Fruit fly (Drosophila melanogaster) whole organism, embryonic: ENCODE measurements around the gene p24-1.

Experiments used
- Antp ChIP-seq: fragments of 200-800 bp; sonication (Bioruptor generic); optimal IDR thresholded peaks from 3 replicates; lab custom pipeline; 2016; ENCODE audit warnings: missing biosample characterization, missing genetic modification characterization
- CG11247 ChIP-seq: fragments of 200-800 bp; sonication (Bioruptor generic); IDR thresholded peaks from 2 replicates; pipeline ENCODE4 v1.3.6; 2022; ENCODE audit warnings: missing biosample characterization, missing genetic modification characterization
- CG14710 ChIP-seq: fragments of 200-800 bp; sonication (Bioruptor generic); optimal IDR thresholded peaks from 3 replicates; lab custom pipeline; 2019; ENCODE audit warnings: missing biosample characterization, mild to moderate bottlenecking, missing genetic modification characterization, moderate library complexity
- CG17385 ChIP-seq: fragments of 200-800 bp; sonication (Bioruptor generic); optimal IDR thresholded peaks from 3 replicates; lab custom pipeline; 2018; ENCODE audit warnings: missing biosample characterization, mild to moderate bottlenecking, missing genetic modification characterization
- CG1792 ChIP-seq: fragments of 200-800 bp; sonication (Bioruptor generic); optimal IDR thresholded peaks from 2 replicates; lab custom pipeline; 2016; ENCODE audit warnings: missing biosample characterization, missing genetic modification characterization
- CG30020 ChIP-seq: fragments of 200-800 bp; optimal IDR thresholded peaks from 2 replicates; lab custom pipeline; 2019; ENCODE audit warnings: missing biosample characterization, mild to moderate bottlenecking, missing genetic modification characterization, moderate library complexity
- CG3065 ChIP-seq: fragments of 200-800 bp; sonication (Bioruptor generic); optimal IDR thresholded peaks from 2 replicates; lab custom pipeline; 2016; ENCODE audit warnings: missing biosample characterization, missing genetic modification characterization
- CG34422 ChIP-seq: fragments of 200-800 bp; sonication (Bioruptor generic); IDR thresholded peaks from 3 replicates; pipeline ENCODE4 v1.3.6; 2022; ENCODE audit warnings: missing biosample characterization, missing genetic modification characterization
- CG3726 ChIP-seq: fragments of 200-800 bp; sonication (Bioruptor generic); IDR thresholded peaks from 3 replicates; pipeline ENCODE4, ENCODE4 v1.3.6; 2022; ENCODE audit warnings: missing biosample characterization, missing genetic modification characterization
- CG3847 ChIP-seq: fragments of 200-800 bp; sonication (Bioruptor generic); IDR thresholded peaks from 2 replicates; pipeline ENCODE4 v1.3.6; 2022; ENCODE audit warnings: missing biosample characterization, missing genetic modification characterization
- CG4360 ChIP-seq: fragments of 200-800 bp; sonication (Bioruptor generic); IDR thresholded peaks from 2 replicates; pipeline ENCODE4 v1.3.6; 2022; ENCODE audit warnings: missing biosample characterization, missing genetic modification characterization
- CG5245 ChIP-seq: fragments of 200-800 bp; sonication (Bioruptor generic); optimal IDR thresholded peaks from 3 replicates; lab custom pipeline; 2016; ENCODE audit warnings: missing biosample characterization, missing genetic modification characterization
- CG5953 ChIP-seq: fragments of 200-800 bp; sonication (Bioruptor generic); IDR thresholded peaks from 2 replicates; pipeline ENCODE4 v1.3.6; 2022; ENCODE audit warnings: missing biosample characterization, missing genetic modification characterization
- CG6689 ChIP-seq: fragments of 200-800 bp; sonication (Bioruptor generic); IDR thresholded peaks from 2 replicates; pipeline ENCODE4 v1.3.6; 2022; ENCODE audit warnings: missing biosample characterization, missing genetic modification characterization
- CG6765 ChIP-seq: fragments of 200-800 bp; sonication (Bioruptor generic); optimal IDR thresholded peaks from 3 replicates; lab custom pipeline; 2017; ENCODE audit warnings: missing biosample characterization, mild to moderate bottlenecking, missing genetic modification characterization
- CG8478 ChIP-seq: fragments of >200 bp; optimal IDR thresholded peaks from 2 replicates; lab custom pipeline; 2018
- CTCF ChIP-seq: fragments of 200-800 bp; sonication (Bioruptor generic); optimal IDR thresholded peaks from 2 replicates; lab custom pipeline; 2017; ENCODE audit warnings: missing biosample characterization, mild to moderate bottlenecking, missing genetic modification characterization, moderate library complexity
- Dad ChIP-seq: fragments of 200-800 bp; sonication (Bioruptor generic); optimal IDR thresholded peaks from 3 replicates; lab custom pipeline; 2016; ENCODE audit warnings: missing biosample characterization, missing genetic modification characterization
- Doc3 ChIP-seq: fragments of 200-800 bp; sonication (Bioruptor generic); IDR thresholded peaks from 3 replicates; pipeline ENCODE4 v1.3.6; 2022; ENCODE audit warnings: missing biosample characterization, missing genetic modification characterization; ENCODE audit not compliant: partially characterized antibody
- Drgx ChIP-seq: fragments of 200-800 bp; sonication (Bioruptor generic); IDR thresholded peaks from 2 replicates; pipeline ENCODE4 v1.3.6; 2022; ENCODE audit warnings: missing biosample characterization, missing genetic modification characterization
- E2f2 ChIP-seq: fragments of 200-800 bp; sonication (Bioruptor generic); IDR thresholded peaks from 2 replicates; pipeline ENCODE4 v1.3.6; 2022; ENCODE audit warnings: missing biosample characterization, missing genetic modification characterization
- Eip74EF ChIP-seq, 2 experiments: fragments of 200-800 bp in 1 of 2; fragments of >200 bp in 1 of 2; sonication (Bioruptor generic) in 1 of 2; optimal IDR thresholded peaks; 2 replicates each; lab custom pipeline; 2017 to 2019; ENCODE audit warnings: missing biosample characterization in 2 of 2, missing genetic modification characterization in 2 of 2, mild to moderate bottlenecking in 1 of 2, moderate library complexity in 1 of 2
- Fer1 ChIP-seq: fragments of 200-800 bp; sonication (Bioruptor generic); optimal IDR thresholded peaks from 2 replicates; lab custom pipeline; 2017; ENCODE audit warnings: missing biosample characterization, mild to moderate bottlenecking, missing genetic modification characterization
- Fer3 ChIP-seq: fragments of 200-800 bp; sonication (Bioruptor generic); optimal IDR thresholded peaks from 2 replicates; lab custom pipeline; 2018; ENCODE audit warnings: missing biosample characterization, mild to moderate bottlenecking, missing genetic modification characterization, moderate library complexity
- HmgZ ChIP-seq: fragments of 200-800 bp; sonication (Bioruptor generic); optimal IDR thresholded peaks from 2 replicates; lab custom pipeline; 2018; ENCODE audit warnings: missing biosample characterization, mild to moderate bottlenecking, missing genetic modification characterization
- Hmx ChIP-seq: fragments of 200-800 bp; sonication (Bioruptor generic); optimal IDR thresholded peaks from 2 replicates; lab custom pipeline; 2016; ENCODE audit warnings: missing biosample characterization, missing genetic modification characterization
- Oaz ChIP-seq: fragments of 200-800 bp; sonication (Bioruptor generic); IDR thresholded peaks from 2 replicates; pipeline ENCODE4 v1.3.6; 2022; ENCODE audit warnings: missing biosample characterization, missing genetic modification characterization
- Oli ChIP-seq: fragments of 200-800 bp; sonication (Bioruptor generic); optimal IDR thresholded peaks from 2 replicates; lab custom pipeline; 2018; ENCODE audit warnings: missing biosample characterization, mild to moderate bottlenecking, missing genetic modification characterization, moderate library complexity
- Side ChIP-seq: fragments of 200-800 bp; sonication (Bioruptor generic); optimal IDR thresholded peaks from 2 replicates; lab custom pipeline; 2016; ENCODE audit warnings: missing biosample characterization, missing genetic modification characterization
- Sox102F ChIP-seq: fragments of 200-800 bp; sonication (Bioruptor generic); optimal IDR thresholded peaks from 2 replicates; lab custom pipeline; 2018; ENCODE audit warnings: missing biosample characterization, mild to moderate bottlenecking, missing genetic modification characterization, moderate library complexity
- Ssrp ChIP-seq: fragments of 200-800 bp; sonication (Bioruptor generic); optimal IDR thresholded peaks from 2 replicates; lab custom pipeline; 2018; ENCODE audit warnings: missing biosample characterization, mild to moderate bottlenecking, missing genetic modification characterization, moderate library complexity
- ash1 ChIP-seq: fragments of 200-800 bp; sonication (Bioruptor generic); optimal IDR thresholded peaks from 2 replicates; lab custom pipeline; 2018; ENCODE audit warnings: missing biosample characterization, mild to moderate bottlenecking, missing genetic modification characterization
- chif ChIP-seq, 2 experiments: fragments of 200-800 bp; sonication (Bioruptor generic); optimal IDR thresholded peaks; 3 replicates each; lab custom pipeline; 2016; ENCODE audit warnings: missing biosample characterization in 2 of 2, missing genetic modification characterization in 2 of 2
- crp ChIP-seq, 2 experiments: fragments of 200-800 bp; sonication (Bioruptor generic); optimal IDR thresholded peaks; 2 replicates in 1 of 2; 3 replicates in 1 of 2; lab custom pipeline; 2017; ENCODE audit warnings: missing biosample characterization in 2 of 2, missing genetic modification characterization in 2 of 2, mild to moderate bottlenecking in 1 of 2, moderate library complexity in 1 of 2
- cwo ChIP-seq: fragments of 200-800 bp; sonication (Bioruptor generic); optimal IDR thresholded peaks from 3 replicates; lab custom pipeline; 2017; ENCODE audit warnings: missing biosample characterization, missing genetic modification characterization, mild to moderate bottlenecking, moderate library complexity, missing genetic modification reagents
- fd64A ChIP-seq: fragments of 200-800 bp; sonication (Bioruptor generic); optimal IDR thresholded peaks from 3 replicates; lab custom pipeline; 2018; ENCODE audit warnings: missing biosample characterization, mild to moderate bottlenecking, missing genetic modification characterization
- gce ChIP-seq: fragments of 200-800 bp; sonication (Bioruptor generic); IDR thresholded peaks from 3 replicates; pipeline ENCODE4 v1.3.6; 2022; ENCODE audit warnings: missing biosample characterization, missing genetic modification characterization
- gfzf ChIP-seq: fragments of 200-800 bp; sonication (Bioruptor generic); optimal IDR thresholded peaks from 2 replicates; lab custom pipeline; 2016; ENCODE audit warnings: missing biosample characterization, mild to moderate bottlenecking, missing genetic modification characterization, moderate library complexity
- hkb ChIP-seq, 2 experiments: fragments of 200-800 bp in 1 of 2; fragments of >200 bp in 1 of 2; sonication (Bioruptor generic) in 1 of 2; IDR thresholded peaks in 1 of 2; optimal IDR thresholded peaks in 1 of 2; 2 replicates each; pipeline versions ENCODE4 v1.3.6 to Lab custom; 2017 to 2022; ENCODE audit warnings: missing biosample characterization in 1 of 2, missing genetic modification characterization in 1 of 2
- insv ChIP-seq, 2 experiments: fragments of 200-800 bp; sonication (Bioruptor generic); optimal IDR thresholded peaks; 3 replicates each; lab custom pipeline; 2016 to 2018; ENCODE audit warnings: missing biosample characterization in 2 of 2, missing genetic modification characterization in 2 of 2
- inv ChIP-seq: fragments of 200-800 bp; sonication (Bioruptor generic); IDR thresholded peaks from 2 replicates; pipeline ENCODE4 v1.3.6; 2022; ENCODE audit warnings: missing biosample characterization, missing genetic modification characterization; ENCODE audit not compliant: partially characterized antibody
- lmd ChIP-seq: fragments of 200-800 bp; sonication (Bioruptor generic); IDR thresholded peaks from 2 replicates; pipeline ENCODE4 v1.3.6; 2022; ENCODE audit warnings: missing biosample characterization, missing genetic modification characterization
- luna ChIP-seq: fragments of 200-800 bp; sonication (Bioruptor generic); optimal IDR thresholded peaks from 2 replicates; lab custom pipeline; 2016; ENCODE audit warnings: missing biosample characterization, missing genetic modification characterization
- mam ChIP-seq: fragments of 200-800 bp; sonication (Bioruptor generic); optimal IDR thresholded peaks from 3 replicates; lab custom pipeline; 2016; ENCODE audit warnings: missing biosample characterization, missing genetic modification characterization
- run ChIP-seq: fragments of 200-800 bp; sonication (Bioruptor generic); optimal IDR thresholded peaks from 3 replicates; lab custom pipeline; 2018; ENCODE audit warnings: missing biosample characterization, mild to moderate bottlenecking, missing genetic modification characterization
- sisA ChIP-seq: fragments of 200-800 bp; sonication (Bioruptor generic); IDR thresholded peaks from 2 replicates; pipeline ENCODE4 v1.3.6; 2022; ENCODE audit warnings: missing biosample characterization, missing genetic modification characterization
- slbo ChIP-seq: fragments of 200-800 bp; sonication (Bioruptor generic); IDR thresholded peaks from 2 replicates; pipeline ENCODE4 v1.3.6; 2022; ENCODE audit warnings: missing biosample characterization, missing genetic modification characterization
- slou ChIP-seq: fragments of 200-800 bp; sonication (Bioruptor generic); optimal IDR thresholded peaks from 3 replicates; lab custom pipeline; 2016; ENCODE audit warnings: missing biosample characterization, missing genetic modification characterization
- ssp ChIP-seq: fragments of 200-800 bp; sonication (Bioruptor generic); IDR thresholded peaks from 2 replicates; pipeline ENCODE4 v1.3.6; 2022; ENCODE audit warnings: missing biosample characterization, missing genetic modification characterization
- trem ChIP-seq: fragments of 200-800 bp; optimal IDR thresholded peaks from 3 replicates; lab custom pipeline; 2019; ENCODE audit warnings: missing biosample characterization, mild to moderate bottlenecking, missing genetic modification characterization, moderate library complexity
- wek ChIP-seq: fragments of 200-800 bp; sonication (Bioruptor generic); optimal IDR thresholded peaks from 3 replicates; lab custom pipeline; 2018; ENCODE audit warnings: missing biosample characterization, mild to moderate bottlenecking, missing genetic modification characterization, moderate library complexity
- zf30C ChIP-seq: fragments of 200-800 bp; sonication (Bioruptor generic); optimal IDR thresholded peaks from 3 replicates; lab custom pipeline; 2018; ENCODE audit warnings: missing biosample characterization, mild to moderate bottlenecking, missing genetic modification characterization

p24-1 gene

DNA sequence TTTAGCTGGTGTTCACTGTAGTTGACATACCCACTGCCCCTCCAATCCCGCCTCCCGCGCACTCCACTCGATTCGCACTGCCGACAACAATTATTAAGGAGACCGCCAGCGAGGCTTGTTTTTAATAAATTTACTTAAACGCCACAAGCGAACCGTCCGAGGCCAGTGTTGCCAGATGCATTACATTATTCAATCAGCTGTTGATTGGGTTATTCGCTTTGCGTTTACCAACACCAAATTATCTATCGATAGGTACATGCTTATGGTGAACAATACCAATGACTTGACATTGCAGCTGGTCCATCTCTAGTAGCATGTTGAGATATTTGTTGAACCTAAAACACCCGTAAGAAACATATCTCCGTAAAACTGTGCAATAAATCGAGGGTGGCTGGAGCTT lies 34.6 kb upstream of the p24-1 start, which contains the start of the genes CG10353 and SelG (continued):
- TF ChIP-seq Drgx (GFP tag; lab: Robert Waterston, UW) (no peak), mam (GFP tag; lab: Kevin White, UChicago) (peak; percentile 72), Fer3 (no peak), Dad (GFP tag; lab: Kevin White, UChicago) (peak; percentile 60), Oaz (GFP tag; lab: Robert Waterston, UW) (no peak), CG4360 (GFP tag; lab: Robert Waterston, UW) (no peak), trem (tag; lab: Kevin White, UChicago) (peak; percentile 58), insv (GFP tag; optimal IDR thresholded peaks at IDR 0.05; lab: Kevin White, UChicago) (no peak), CG11247 (GFP tag; lab: Robert Waterston, UW) (no peak), ash1 (GFP tag; lab: Kevin White, UChicago) (peak; percentile 10), CG1792 (GFP tag; lab: Kevin White, UChicago) (peak; percentile 24), Side (GFP tag; lab: Kevin White, UChicago) (peak; percentile 29), run (no peak), Hmx (GFP tag; lab: Kevin White, UChicago) (no peak), Sox102F (GFP tag; lab: Kevin White, UChicago) (no peak), crp (GFP tag; optimal IDR thresholded peaks at IDR 0.05; lab: Kevin White, UChicago) (peak; percentile 77 to 96), hkb (optimal IDR thresholded peaks at IDR 0.05; lab: Kevin White, UChicago) (no peak), hkb (GFP tag; IDR thresholded peaks at IDR 0.05; lab: Robert Waterston, UW) (no peak), slou (no peak), Fer1 (GFP tag; lab: Kevin White, UChicago) (peak; percentile 44), Doc3 (GFP tag; lab: Robert Waterston, UW) (peak; percentile 74; the same call in 2 of the 3 replicates), CG30020 (peak; percentile 28), CG6765 (GFP tag; lab: Kevin White, UChicago) (no peak), slbo (peak; percentile 63), E2f2 (GFP tag; lab: Robert Waterston, UW) (peak; percentile 46; the same call in 1 of the 2 replicates), CG3726 (no peak), zf30C (no peak), Antp (GFP tag; lab: Kevin White, UChicago) (peak; percentile 66), CG14710 (tag; lab: Kevin White, UChicago) (peak; percentile 52), Oli (tag; lab: Kevin White, UChicago) (no peak), CG3065 (no peak), HmgZ (tag; lab: Kevin White, UChicago) (peak; percentile 69), CG5953 (GFP tag; lab: Robert Waterston, UW) (no peak), CTCF (peak; percentile 11), CG17385 (peak; percentile 26), cwo (GFP tag; lab: Kevin White, UChicago) (no peak), CG34422 (GFP tag; lab: Robert Waterston, UW) (no peak), ssp (no peak), Ssrp (tag; lab: Kevin White, UChicago) (no peak), lmd (GFP tag; lab: Robert Waterston, UW) (no peak), CG8478 (lab: Kevin White, UChicago) (no peak), gfzf (GFP tag; lab: Kevin White, UChicago) (peak; percentile 37), Eip74EF (GFP tag; optimal IDR thresholded peaks at IDR 0.05; lab: Kevin White, UChicago) (no peak), fd64A (GFP tag; lab: Kevin White, UChicago) (no peak), chif (GFP tag; optimal IDR thresholded peaks at IDR 0.05; lab: Kevin White, UChicago) (peak; percentile 18 to 26), inv (GFP tag; lab: Robert Waterston, UW) (peak; percentile 75), CG5245 (GFP tag; lab: Kevin White, UChicago) (no peak), luna (GFP tag; lab: Kevin White, UChicago) (no peak), CG6689 (no peak), CG3847 (peak; percentile 68), wek (GFP tag; lab: Kevin White, UChicago) (peak; percentile 54), gce (GFP tag; lab: Robert Waterston, UW) (no peak), sisA (GFP tag; lab: Robert Waterston, UW) (no peak)
